Worm (Caenorhabditis elegans) whole organism, late embryonic: ENCODE data around the gene unc-16.

Experiments used
- C08G9.2 ChIP-seq: sonication (generic microtip); optimal IDR thresholded peaks from 2 replicates; lab custom pipeline; 2016; ENCODE audit warnings: mild to moderate bottlenecking, missing genetic modification characterization, moderate library complexity, missing compliant biosample characterization
- F13H6.1 ChIP-seq: sonication (generic microtip); optimal IDR thresholded peaks from 2 replicates; lab custom pipeline; 2016; ENCODE audit warnings: missing genetic modification characterization, missing compliant biosample characterization
- K02D7.2 ChIP-seq: sonication (generic microtip); optimal IDR thresholded peaks from 2 replicates; lab custom pipeline; 2017; ENCODE audit warnings: mild to moderate bottlenecking, missing genetic modification characterization, missing compliant biosample characterization
- T23F11.4 ChIP-seq: fragments of 200-800 bp; sonication (Bioruptor generic); optimal IDR thresholded peaks from 2 replicates; lab custom pipeline; 2018; ENCODE audit warnings: mild to moderate bottlenecking, missing genetic modification characterization, missing compliant biosample characterization
- Y22D7AL.16 ChIP-seq: sonication (generic microtip); optimal IDR thresholded peaks from 2 replicates; lab custom pipeline; 2016; ENCODE audit warnings: missing genetic modification characterization, missing compliant biosample characterization
- ahr-1 ChIP-seq: sonication (generic microtip); optimal IDR thresholded peaks from 2 replicates; lab custom pipeline; 2016; ENCODE audit warnings: missing genetic modification characterization, missing compliant biosample characterization
- ceh-19 ChIP-seq: fragments of 200-800 bp; sonication (Bioruptor generic); optimal IDR thresholded peaks from 2 replicates; lab custom pipeline; 2018; ENCODE audit warnings: mild to moderate bottlenecking, missing genetic modification characterization, missing compliant biosample characterization
- ceh-22 ChIP-seq: sonication (generic microtip); optimal IDR thresholded peaks from 2 replicates; lab custom pipeline; 2017; ENCODE audit warnings: missing biosample characterization, missing genetic modification characterization
- ceh-30 ChIP-seq: fragments of 150-350 bp; optimal IDR thresholded peaks from 2 replicates; lab custom pipeline; 2014; ENCODE audit warnings: missing biosample characterization, missing genetic modification characterization
- ceh-34 ChIP-seq: sonication (generic microtip); optimal IDR thresholded peaks from 2 replicates; lab custom pipeline; 2016; ENCODE audit warnings: mild to moderate bottlenecking, missing genetic modification characterization, missing compliant biosample characterization
- ceh-45 ChIP-seq: fragments of 200-800 bp; sonication (Bioruptor generic); IDR thresholded peaks from 2 replicates; pipeline ENCODE4 v1.3.6; 2022; ENCODE audit warnings: missing genetic modification reagents, missing genetic modification characterization, missing compliant biosample characterization
- ceh-48 ChIP-seq: sonication (generic microtip); optimal IDR thresholded peaks from 2 replicates; lab custom pipeline; 2016; ENCODE audit warnings: missing genetic modification characterization, inconsistent platforms, missing compliant biosample characterization
- ceh-9 ChIP-seq: sonication (generic microtip); optimal IDR thresholded peaks from 2 replicates; lab custom pipeline; 2016; ENCODE audit warnings: mild to moderate bottlenecking, missing genetic modification characterization, inconsistent platforms, missing compliant biosample characterization
- che-1 ChIP-seq: sonication (generic microtip); optimal IDR thresholded peaks from 2 replicates; lab custom pipeline; 2016; ENCODE audit warnings: mild to moderate bottlenecking, missing genetic modification characterization, missing compliant biosample characterization
- dmd-4 ChIP-seq: sonication (generic microtip); optimal IDR thresholded peaks from 2 replicates; lab custom pipeline; 2016; ENCODE audit warnings: borderline replicate concordance, missing genetic modification characterization, missing compliant biosample characterization
- fkh-10 ChIP-seq: fragments of 150-350 bp; optimal IDR thresholded peaks from 2 replicates; lab custom pipeline; 2014; ENCODE audit warnings: missing biosample characterization, missing genetic modification reagents, missing genetic modification characterization
- fkh-6 ChIP-seq: sonication (generic microtip); optimal IDR thresholded peaks from 2 replicates; lab custom pipeline; 2016; ENCODE audit warnings: missing genetic modification characterization, missing compliant biosample characterization
- hlh-15 ChIP-seq: sonication (generic microtip); optimal IDR thresholded peaks from 2 replicates; lab custom pipeline; 2016; ENCODE audit warnings: missing genetic modification characterization, missing compliant biosample characterization
- hlh-8 ChIP-seq: sonication (generic microtip); optimal IDR thresholded peaks from 2 replicates; lab custom pipeline; 2016; ENCODE audit warnings: missing genotype, missing genetic modification characterization, missing compliant biosample characterization
- madf-2 ChIP-seq: sonication (generic microtip); optimal IDR thresholded peaks from 2 replicates; lab custom pipeline; 2017; ENCODE audit warnings: missing genetic modification characterization, missing compliant biosample characterization
- nhr-232 ChIP-seq: sonication (generic microtip); optimal IDR thresholded peaks from 2 replicates; lab custom pipeline; 2016; ENCODE audit warnings: missing genetic modification characterization, missing compliant biosample characterization
- pha-2 ChIP-seq: sonication (generic microtip); optimal IDR thresholded peaks from 2 replicates; lab custom pipeline; 2017; ENCODE audit warnings: mild to moderate bottlenecking, missing genetic modification characterization, missing compliant biosample characterization
- pros-1 ChIP-seq: fragments of 150-350 bp; optimal IDR thresholded peaks from 2 replicates; lab custom pipeline; 2014; ENCODE audit warnings: missing biosample characterization, missing genetic modification reagents, missing genetic modification characterization
- ref-2 ChIP-seq: sonication (generic microtip); optimal IDR thresholded peaks from 2 replicates; lab custom pipeline; 2016; ENCODE audit warnings: missing genetic modification characterization, missing compliant biosample characterization
- sdc-2 ChIP-seq: sonication (generic microtip); optimal IDR thresholded peaks from 2 replicates; lab custom pipeline; 2016; ENCODE audit warnings: missing genotype, missing genetic modification characterization, missing compliant biosample characterization
- sox-4 ChIP-seq: sonication (generic microtip); optimal IDR thresholded peaks from 2 replicates; lab custom pipeline; 2017; ENCODE audit warnings: mild to moderate bottlenecking, missing genetic modification characterization, inconsistent platforms, missing compliant biosample characterization
- unc-3 ChIP-seq, 2 experiments: fragments of 200-800 bp in 1 of 2; sonication (Bioruptor generic) in 1 of 2; sonication (generic microtip) in 1 of 2; conservative IDR thresholded peaks in 1 of 2; optimal IDR thresholded peaks in 1 of 2; 2 replicates each; pipeline versions ENCODE4 v1.3.6 to Lab custom; 2016 to 2022; ENCODE audit warnings: missing compliant biosample characterization in 2 of 2, missing genetic modification characterization in 2 of 2, missing genetic modification reagents in 1 of 2
- unc-42 ChIP-seq: sonication (generic microtip); optimal IDR thresholded peaks from 2 replicates; lab custom pipeline; 2016; ENCODE audit warnings: missing genotype, missing genetic modification characterization, missing compliant biosample characterization
- unc-55 ChIP-seq: sonication (generic microtip); optimal IDR thresholded peaks from 2 replicates; lab custom pipeline; 2017; ENCODE audit warnings: missing biosample characterization, missing genetic modification reagents, missing genetic modification characterization
- unc-86 ChIP-seq: sonication (generic microtip); optimal IDR thresholded peaks from 2 replicates; lab custom pipeline; 2016; ENCODE audit warnings: missing genetic modification characterization, missing compliant biosample characterization
- zip-5 ChIP-seq: sonication (generic microtip); optimal IDR thresholded peaks from 2 replicates; lab custom pipeline; 2016; ENCODE audit warnings: missing genetic modification characterization, missing compliant biosample characterization
- ztf-16 ChIP-seq: sonication (generic microtip); optimal IDR thresholded peaks from 2 replicates; lab custom pipeline; 2017; ENCODE audit warnings: missing genetic modification characterization, missing compliant biosample characterization

unc-16 gene

ce11 chrIII:9526851-9527250 lies 19.2 kb upstream of the unc-16 start, which contains the start of gene ZK1098.6:
TSS of gene ZK1098.6 (plus strand) at chrIII:9527151.
- no peak for TF ChIP-seq che-1 (tag; lab: Kevin White, UChicago)
- no peak for TF ChIP-seq ceh-19 (GFP tag; lab: Kevin White, UChicago)
- TF ChIP-seq fkh-6 (tag; lab: Kevin White, UChicago): no peak
- TF ChIP-seq unc-55 (GFP tag; lab: Kevin White, UChicago): no peak
- TF ChIP-seq, all 69 proteins: peak for 0

ce11 chrIII:9528824-9529223 lies 17.2 kb upstream of the unc-16 start, which contains the start of gene ZK1098.2:
TSS of gene ZK1098.2 (plus strand) at chrIII:9529159.
- no peak for TF ChIP-seq ref-2 (tag; lab: Kevin White, UChicago)
- no peak for TF ChIP-seq F13H6.1 (tag; lab: Kevin White, UChicago)
- peak; percentile 76 for TF ChIP-seq ceh-48
- no peak for TF ChIP-seq ceh-22 (tag; lab: Kevin White, UChicago)
- TF ChIP-seq fkh-10 (GFP tag; lab: Kevin White, UChicago): no peak
- TF ChIP-seq pros-1 (tag; lab: Kevin White, UChicago): no peak
- TF ChIP-seq ceh-34 (tag; lab: Kevin White, UChicago): no peak

DNA sequence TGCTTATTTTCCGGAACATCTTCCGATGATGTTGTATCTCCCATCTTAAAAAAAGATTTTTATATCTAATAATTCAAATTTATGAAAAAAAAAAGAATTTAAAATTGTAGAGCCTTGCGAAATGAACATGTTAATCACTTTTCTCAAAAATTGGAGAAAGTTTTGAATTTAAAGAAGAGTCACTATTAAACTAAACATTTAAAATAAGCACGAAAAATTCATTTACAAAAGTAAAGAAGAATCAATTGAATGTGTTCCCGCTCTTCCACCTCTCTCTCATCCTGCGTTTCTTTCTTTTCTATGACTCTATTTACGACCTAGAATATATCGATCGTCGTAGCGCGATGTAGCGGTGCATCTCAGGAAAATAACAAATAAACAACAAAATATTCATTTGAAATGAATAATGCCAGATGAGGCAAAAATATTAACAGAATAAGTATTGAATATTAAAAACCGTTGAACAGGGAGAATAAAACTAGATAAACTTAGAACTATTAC lies 7.4 kb upstream of the unc-16 start, which contains the start of gene ZK1098.3:
Gene ZK1098.3, minus strand, starts transcription at position 51 of the 501 bp plus-strand sequence.
- TF ChIP-seq madf-2 (tag; lab: Kevin White, UChicago) (no peak), fkh-6 (tag; lab: Kevin White, UChicago) (no peak), ceh-48 (peak; percentile 84), unc-55 (GFP tag; lab: Kevin White, UChicago) (peak; percentile 2), K02D7.2 (tag; lab: Kevin White, UChicago) (no peak)
- TF ChIP-seq, all 69 proteins: peak for 2

DNA sequence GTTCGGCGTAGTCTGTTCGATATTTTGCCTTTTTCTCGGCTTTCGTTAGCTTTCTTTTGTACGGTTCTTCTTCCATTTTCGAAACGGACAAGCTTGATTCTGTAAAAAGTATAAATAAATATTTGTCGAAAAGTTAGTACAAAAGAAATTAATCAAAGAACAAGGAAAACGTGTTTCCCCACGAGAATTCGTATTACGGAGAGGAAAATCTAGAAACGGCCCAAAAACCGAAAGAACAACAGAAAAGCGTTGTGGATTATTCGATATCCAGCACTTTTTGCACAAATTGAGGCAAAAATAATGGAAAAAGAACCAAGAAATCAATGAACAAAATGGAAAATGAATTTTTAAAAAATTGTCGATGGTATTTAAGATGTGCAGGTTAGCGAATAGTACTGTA lies 3.8 kb upstream of the unc-16 start, which contains the start of gene mut-7:
Gene mut-7, minus strand, starts transcription at position 101 of the 400 bp plus-strand sequence.
- TF ChIP-seq dmd-4 (tag; lab: Kevin White, UChicago) (no peak), ref-2 (tag; lab: Kevin White, UChicago) (no peak), sox-4 (tag; lab: Kevin White, UChicago) (no peak), K02D7.2 (tag; lab: Kevin White, UChicago) (no peak), sdc-2 (tag; lab: Kevin White, UChicago) (no peak), unc-86 (tag; lab: Kevin White, UChicago) (no peak), ceh-30 (tag; lab: Kevin White, UChicago) (no peak), ztf-16 (tag; lab: Kevin White, UChicago) (no peak), madf-2 (tag; lab: Kevin White, UChicago) (no peak), Y22D7AL.16 (tag; lab: Kevin White, UChicago) (no peak)

DNA sequence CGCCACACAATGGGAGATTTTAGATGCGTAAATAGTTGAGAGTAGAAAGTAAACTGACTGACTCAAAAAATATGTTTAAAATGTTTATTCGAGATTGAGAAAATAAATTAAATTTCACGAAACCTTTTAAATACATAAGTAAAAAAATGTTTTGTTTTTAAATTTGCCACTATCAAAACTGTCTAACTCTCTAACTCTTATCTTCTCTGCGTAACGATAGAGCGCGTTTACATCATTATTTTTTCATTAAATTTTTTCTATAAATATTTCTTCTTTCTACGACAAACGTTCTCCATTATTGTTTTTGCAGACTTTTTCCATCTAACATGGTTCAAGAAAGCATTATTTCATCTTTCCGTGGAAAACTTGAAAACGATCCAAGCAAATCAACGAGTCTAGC lies 3.2 kb upstream of the unc-16 start, which contains the start of gene eif-2Balpha:
Gene eif-2Balpha, plus strand, starts transcription at position 304 of the 400 bp plus-strand sequence.
- TF ChIP-seq C08G9.2 (tag; lab: Kevin White, UChicago) (no peak), unc-42 (tag; lab: Kevin White, UChicago) (peak; percentile 25)
- TF ChIP-seq, all 69 proteins: peak for 1

DNA sequence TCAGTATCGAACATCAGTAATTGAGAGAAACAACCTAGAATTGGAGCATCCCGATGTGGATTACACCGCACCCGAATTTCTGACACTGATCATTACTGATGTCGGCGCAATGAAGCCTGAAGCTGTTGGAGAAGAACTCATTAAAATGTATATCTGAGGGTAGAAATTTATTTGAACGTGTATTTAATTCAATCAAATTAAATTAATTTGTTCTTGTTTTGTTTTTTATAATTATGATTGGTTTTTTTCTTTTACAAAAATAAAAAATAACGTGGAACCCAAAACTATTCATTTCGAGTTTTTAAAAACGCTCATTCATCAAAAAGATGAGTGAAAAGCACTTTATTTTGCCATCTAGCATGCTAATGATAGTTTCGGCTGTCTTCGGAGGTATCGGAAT lies 1.9 kb upstream of the unc-16 start, which contains the start of gene ZK1098.9:
Gene ZK1098.9, plus strand, starts transcription at position 301 of the 400 bp plus-strand sequence.
- no peak for TF ChIP-seq che-1 (tag; lab: Kevin White, UChicago)

DNA sequence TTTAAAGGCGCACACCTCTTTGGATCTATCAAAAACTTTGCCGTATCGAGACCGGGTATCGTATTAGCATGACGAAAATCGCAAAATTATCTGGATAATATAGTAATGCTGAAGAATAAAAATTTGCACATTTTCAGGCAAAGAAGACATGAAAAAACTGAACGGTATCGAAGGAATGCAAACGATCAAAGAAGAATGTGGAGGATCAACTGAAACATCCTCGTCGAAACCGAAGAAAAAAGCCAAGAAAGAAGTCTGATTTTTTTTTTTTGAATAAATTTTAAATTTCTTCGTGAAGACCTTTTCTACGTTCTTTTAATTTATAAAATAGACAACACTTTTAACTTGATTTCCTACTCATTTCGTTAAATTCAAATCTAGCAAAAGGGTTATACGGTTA lies 1.2 kb upstream of the unc-16 start, which contains the start of gene ZK1098.12:
Gene ZK1098.12, plus strand, starts transcription at position 301 of the 400 bp plus-strand sequence.
- TF ChIP-seq zip-5 (tag; lab: Kevin White, UChicago): no peak
- no peak for TF ChIP-seq ceh-45
- TF ChIP-seq ahr-1 (tag; lab: Kevin White, UChicago): no peak
- no peak for TF ChIP-seq pha-2 (tag; lab: Kevin White, UChicago)
- no peak for TF ChIP-seq hlh-8 (tag; lab: Kevin White, UChicago)
- no peak for TF ChIP-seq unc-3 (GFP tag; conservative IDR thresholded peaks at IDR 0.05; lab: Robert Waterston, UW)
- no peak for TF ChIP-seq unc-3 (tag; optimal IDR thresholded peaks at IDR 0.05; lab: Kevin White, UChicago)
- no peak for TF ChIP-seq ceh-30 (tag; lab: Kevin White, UChicago)
- no peak for TF ChIP-seq che-1 (tag; lab: Kevin White, UChicago)
- TF ChIP-seq unc-42 (tag; lab: Kevin White, UChicago): no peak
- TF ChIP-seq T23F11.4 (GFP tag; lab: Kevin White, UChicago): no peak
- no peak for TF ChIP-seq nhr-232
- TF ChIP-seq C08G9.2 (tag; lab: Kevin White, UChicago): no peak
- TF ChIP-seq madf-2 (tag; lab: Kevin White, UChicago): no peak
- TF ChIP-seq hlh-15 (tag; lab: Kevin White, UChicago): no peak
- TF ChIP-seq unc-86 (tag; lab: Kevin White, UChicago): no peak
- no peak for TF ChIP-seq Y22D7AL.16 (tag; lab: Kevin White, UChicago)
- TF ChIP-seq ceh-9: no peak
- TF ChIP-seq ceh-48: no peak
- TF ChIP-seq ceh-34 (tag; lab: Kevin White, UChicago): no peak
